Fruit fly (Drosophila melanogaster) whole organism, embryonic: ENCODE results near the gene CG43055.

Experiments used
- CG10462 ChIP-seq: fragments of 200-800 bp; sonication (Bioruptor generic); optimal IDR thresholded peaks from 2 replicates; lab custom pipeline; 2016; ENCODE audit warnings: missing biosample characterization, missing genetic modification characterization
- CG10654 ChIP-seq: fragments of 200-800 bp; sonication (Bioruptor generic); optimal IDR thresholded peaks from 2 replicates; lab custom pipeline; 2016; ENCODE audit warnings: missing biosample characterization, missing genetic modification characterization
- CG11398 ChIP-seq: fragments of 200-800 bp; sonication (Bioruptor generic); optimal IDR thresholded peaks from 2 replicates; lab custom pipeline; 2016; ENCODE audit warnings: missing biosample characterization, missing genetic modification characterization
- CG12219 ChIP-seq: fragments of 200-800 bp; sonication (Bioruptor generic); optimal IDR thresholded peaks from 3 replicates; lab custom pipeline; 2018; ENCODE audit warnings: missing biosample characterization, mild to moderate bottlenecking, missing genetic modification characterization
- CG16813 ChIP-seq: fragments of 200-800 bp; sonication (Bioruptor generic); IDR thresholded peaks from 3 replicates; pipeline ENCODE4 v1.3.6; 2022; ENCODE audit warnings: missing biosample characterization, missing genetic modification characterization; ENCODE audit not compliant: partially characterized antibody
- CG17612 ChIP-seq: fragments of 200-800 bp; sonication (Bioruptor generic); IDR thresholded peaks from 2 replicates; pipeline ENCODE4 v1.3.6; 2022; ENCODE audit warnings: missing biosample characterization, missing genetic modification characterization
- CG18262 ChIP-seq: fragments of 200-800 bp; optimal IDR thresholded peaks from 3 replicates; lab custom pipeline; 2019; ENCODE audit warnings: missing biosample characterization, mild to moderate bottlenecking, missing genetic modification characterization, moderate library complexity
- CG18599 ChIP-seq: fragments of 200-800 bp; sonication (Bioruptor generic); optimal IDR thresholded peaks from 3 replicates; lab custom pipeline; 2017; ENCODE audit warnings: missing biosample characterization, missing genetic modification characterization, mild to moderate bottlenecking, moderate library complexity, missing genetic modification reagents
- CG32772 ChIP-seq: fragments of 200-800 bp; sonication (Bioruptor generic); IDR thresholded peaks from 2 replicates; pipeline ENCODE4 v1.3.6; 2022; ENCODE audit warnings: missing biosample characterization, missing genetic modification characterization
- CG4707 ChIP-seq: fragments of 200-800 bp; sonication (Bioruptor generic); optimal IDR thresholded peaks from 2 replicates; lab custom pipeline; 2018; ENCODE audit warnings: missing biosample characterization, mild to moderate bottlenecking, missing genetic modification characterization, moderate library complexity
- CG6272 ChIP-seq: fragments of 200-800 bp; sonication (Bioruptor generic); IDR thresholded peaks from 2 replicates; pipeline ENCODE4 v1.3.6; 2022; ENCODE audit warnings: missing biosample characterization, missing genetic modification characterization
- CG8359 ChIP-seq: fragments of 200-800 bp; sonication (Bioruptor generic); optimal IDR thresholded peaks from 2 replicates; lab custom pipeline; 2017; ENCODE audit warnings: missing biosample characterization, mild to moderate bottlenecking, missing genetic modification characterization, borderline replicate concordance
- CG8924 ChIP-seq: fragments of 200-800 bp; optimal IDR thresholded peaks from 3 replicates; lab custom pipeline; 2019; ENCODE audit warnings: missing biosample characterization, mild to moderate bottlenecking, missing genetic modification characterization, moderate library complexity
- CG8944 ChIP-seq: fragments of 200-800 bp; sonication (Bioruptor generic); optimal IDR thresholded peaks from 3 replicates; lab custom pipeline; 2016; ENCODE audit warnings: missing biosample characterization, missing genetic modification characterization
- CG9609 ChIP-seq: fragments of 200-800 bp; sonication (Bioruptor generic); optimal IDR thresholded peaks from 3 replicates; lab custom pipeline; 2016; ENCODE audit warnings: missing biosample characterization, missing genetic modification characterization
- D19A ChIP-seq: fragments of 200-800 bp; optimal IDR thresholded peaks from 3 replicates; lab custom pipeline; 2019; ENCODE audit warnings: missing biosample characterization, mild to moderate bottlenecking, missing genetic modification characterization, moderate library complexity
- Dek ChIP-seq: fragments of 200-800 bp; sonication (Bioruptor generic); optimal IDR thresholded peaks from 3 replicates; lab custom pipeline; 2019; ENCODE audit warnings: missing biosample characterization, mild to moderate bottlenecking, missing genetic modification characterization, moderate library complexity
- Doc3 ChIP-seq: fragments of 200-800 bp; sonication (Bioruptor generic); IDR thresholded peaks from 3 replicates; pipeline ENCODE4 v1.3.6; 2022; ENCODE audit warnings: missing biosample characterization, missing genetic modification characterization; ENCODE audit not compliant: partially characterized antibody
- Gsc ChIP-seq: fragments of 200-800 bp; sonication (Bioruptor generic); IDR thresholded peaks from 2 replicates; pipeline ENCODE4 v1.3.6; 2022; ENCODE audit warnings: missing biosample characterization, missing genetic modification characterization
- HLH3B ChIP-seq: fragments of 200-800 bp; sonication (Bioruptor generic); IDR thresholded peaks from 2 replicates; pipeline ENCODE4 v1.3.6; 2022; ENCODE audit warnings: missing biosample characterization, missing genetic modification characterization
- Hand ChIP-seq: fragments of 200-800 bp; sonication (Bioruptor generic); optimal IDR thresholded peaks from 2 replicates; lab custom pipeline; 2017; ENCODE audit warnings: mild to moderate bottlenecking, missing biosample characterization, missing genetic modification reagents, missing genetic modification characterization
- Hr51 ChIP-seq, 2 experiments: fragments of 200-800 bp; sonication (Bioruptor generic); optimal IDR thresholded peaks; 2 replicates in 1 of 2; 3 replicates in 1 of 2; lab custom pipeline; 2016 to 2018; ENCODE audit warnings: missing biosample characterization in 2 of 2, missing genetic modification characterization in 2 of 2, mild to moderate bottlenecking in 1 of 2, moderate library complexity in 1 of 2
- Jarid2 ChIP-seq: fragments of 200-800 bp; sonication (Bioruptor generic); optimal IDR thresholded peaks from 3 replicates; lab custom pipeline; 2017; ENCODE audit warnings: mild to moderate bottlenecking, missing biosample characterization, missing genetic modification reagents, missing genetic modification characterization
- Mrtf ChIP-seq: fragments of 200-800 bp; sonication (Bioruptor generic); IDR thresholded peaks from 3 replicates; pipeline ENCODE4 v1.3.6; 2022; ENCODE audit warnings: missing biosample characterization, missing genetic modification characterization
- NC2β ChIP-seq: fragments of 200-800 bp; sonication (Bioruptor generic); optimal IDR thresholded peaks from 2 replicates; lab custom pipeline; 2016; ENCODE audit warnings: missing biosample characterization, missing genetic modification characterization
- Sox100B ChIP-seq: fragments of 200-800 bp; sonication (Bioruptor generic); optimal IDR thresholded peaks from 3 replicates; lab custom pipeline; 2018; ENCODE audit warnings: missing biosample characterization, mild to moderate bottlenecking, missing genetic modification characterization
- Usf ChIP-seq: fragments of 200-800 bp; sonication (Bioruptor generic); optimal IDR thresholded peaks from 2 replicates; lab custom pipeline; 2017; ENCODE audit warnings: missing genotype, missing biosample characterization, missing genetic modification characterization
- Vsx1 ChIP-seq: fragments of 200-800 bp; sonication (Bioruptor generic); optimal IDR thresholded peaks from 2 replicates; lab custom pipeline; 2017; ENCODE audit warnings: missing biosample characterization, mild to moderate bottlenecking, missing genetic modification characterization, missing genetic modification reagents
- Xbp1 ChIP-seq: fragments of 200-800 bp; sonication (Bioruptor generic); optimal IDR thresholded peaks from 3 replicates; lab custom pipeline; 2016; ENCODE audit warnings: missing biosample characterization, mild to moderate bottlenecking, missing genetic modification characterization
- ash1 ChIP-seq: fragments of 200-800 bp; sonication (Bioruptor generic); optimal IDR thresholded peaks from 2 replicates; lab custom pipeline; 2018; ENCODE audit warnings: missing biosample characterization, mild to moderate bottlenecking, missing genetic modification characterization
- bcd ChIP-seq: fragments of 200-800 bp; sonication (Bioruptor generic); optimal IDR thresholded peaks from 2 replicates; lab custom pipeline; 2017; ENCODE audit warnings: missing biosample characterization, mild to moderate bottlenecking, missing genetic modification characterization
- dmrt99B ChIP-seq: fragments of 200-800 bp; sonication (Bioruptor generic); optimal IDR thresholded peaks from 2 replicates; lab custom pipeline; 2018; ENCODE audit warnings: missing biosample characterization, mild to moderate bottlenecking, missing genetic modification characterization, moderate library complexity
- fd3F ChIP-seq: fragments of 200-800 bp; sonication (Bioruptor generic); optimal IDR thresholded peaks from 2 replicates; lab custom pipeline; 2018; ENCODE audit warnings: missing biosample characterization, mild to moderate bottlenecking, missing genetic modification characterization, moderate library complexity
- fru ChIP-seq: fragments of >200 bp; optimal IDR thresholded peaks from 2 replicates; lab custom pipeline; 2017
- gcm ChIP-seq: fragments of 200-800 bp; sonication (Bioruptor generic); optimal IDR thresholded peaks from 2 replicates; lab custom pipeline; 2019; ENCODE audit warnings: missing biosample characterization, mild to moderate bottlenecking, missing genetic modification characterization, moderate library complexity
- gem ChIP-seq: fragments of 200-800 bp; sonication (Bioruptor generic); optimal IDR thresholded peaks from 2 replicates; lab custom pipeline; 2019; ENCODE audit warnings: missing biosample characterization, mild to moderate bottlenecking, missing genetic modification characterization, moderate library complexity
- grau ChIP-seq: fragments of 200-800 bp; optimal IDR thresholded peaks from 3 replicates; lab custom pipeline; 2019; ENCODE audit warnings: missing biosample characterization, mild to moderate bottlenecking, missing genetic modification characterization, moderate library complexity
- hkb ChIP-seq, 2 experiments: fragments of 200-800 bp in 1 of 2; fragments of >200 bp in 1 of 2; sonication (Bioruptor generic) in 1 of 2; IDR thresholded peaks in 1 of 2; optimal IDR thresholded peaks in 1 of 2; 2 replicates each; pipeline versions ENCODE4 v1.3.6 to Lab custom; 2017 to 2022; ENCODE audit warnings: missing biosample characterization in 1 of 2, missing genetic modification characterization in 1 of 2
- pb ChIP-seq: fragments of 200-800 bp; sonication (Bioruptor generic); optimal IDR thresholded peaks from 3 replicates; lab custom pipeline; 2016; ENCODE audit warnings: missing biosample characterization, missing genetic modification characterization
- pnt ChIP-seq: fragments of 200-800 bp; sonication (Bioruptor generic); optimal IDR thresholded peaks from 3 replicates; lab custom pipeline; 2016; ENCODE audit warnings: missing biosample characterization, missing genetic modification characterization
- pum ChIP-seq: fragments of 200-800 bp; sonication (Bioruptor generic); optimal IDR thresholded peaks from 2 replicates; lab custom pipeline; 2016; ENCODE audit warnings: missing biosample characterization, missing genetic modification characterization
- rib ChIP-seq: fragments of 200-800 bp; sonication (Bioruptor generic); IDR thresholded peaks from 2 replicates; pipeline ENCODE4 v1.3.6; 2022; ENCODE audit warnings: missing biosample characterization, missing genetic modification characterization
- row ChIP-seq: fragments of 200-800 bp; sonication (Bioruptor generic); IDR thresholded peaks from 3 replicates; pipeline ENCODE4 v1.3.6; 2022; ENCODE audit warnings: missing biosample characterization, missing genetic modification characterization
- salm ChIP-seq: fragments of 200-800 bp; sonication (Bioruptor generic); optimal IDR thresholded peaks from 2 replicates; lab custom pipeline; 2018; ENCODE audit warnings: missing biosample characterization, mild to moderate bottlenecking, missing genetic modification characterization
- sc ChIP-seq, 3 experiments: fragments of >200 bp in 2 of 3; fragments of 200-800 bp in 1 of 3; sonication (Bioruptor generic) in 1 of 3; optimal IDR thresholded peaks; 2 replicates in 2 of 3; 3 replicates in 1 of 3; lab custom pipeline; 2017; ENCODE audit warnings: mild to moderate bottlenecking in 1 of 3, missing biosample characterization in 1 of 3, missing genetic modification characterization in 1 of 3, missing genetic modification reagents in 1 of 3
- tx ChIP-seq: fragments of 200-800 bp; sonication (Bioruptor generic); optimal IDR thresholded peaks from 2 replicates; lab custom pipeline; 2016; ENCODE audit warnings: missing biosample characterization, missing genetic modification characterization
- vfl ChIP-seq: fragments of 200-800 bp; sonication (Bioruptor generic); optimal IDR thresholded peaks from 2 replicates; lab custom pipeline; 2016; ENCODE audit warnings: missing biosample characterization, missing genetic modification characterization
- wor ChIP-seq: fragments of 200-800 bp; sonication (Bioruptor generic); IDR thresholded peaks from 2 replicates; pipeline ENCODE4 v1.3.6; 2022; ENCODE audit warnings: missing biosample characterization, missing genetic modification characterization

The CG43055 gene

DNA sequence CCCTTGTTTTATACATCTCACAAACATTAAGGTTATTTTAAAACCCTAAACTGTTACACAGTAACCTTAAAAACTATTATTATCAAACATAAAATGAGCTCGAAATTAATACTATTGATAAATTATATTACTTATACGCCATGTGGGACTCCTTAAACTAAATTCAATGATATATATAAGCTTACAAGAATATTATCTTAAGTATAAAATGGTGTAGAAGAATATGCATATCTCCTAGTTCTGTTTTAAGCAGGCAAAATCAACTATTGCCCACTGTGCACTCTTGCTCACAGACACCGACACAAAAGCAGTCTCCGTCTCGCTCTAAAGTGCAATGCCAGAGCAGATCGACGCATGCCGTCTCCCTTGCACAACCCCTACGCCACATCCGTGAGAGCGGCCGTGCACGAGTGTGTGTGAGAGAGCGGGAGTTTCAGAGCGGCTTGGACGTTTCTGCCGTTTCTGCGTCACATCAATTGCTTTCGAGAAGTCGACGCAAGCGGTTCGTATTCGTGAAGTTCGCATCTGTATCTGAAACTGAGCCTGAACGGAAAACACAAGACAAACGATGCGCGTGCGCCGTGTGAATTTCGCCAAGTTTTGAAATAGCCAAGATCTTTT, 39.3 kb upstream of the CG43055 start:
- TF ChIP-seq D19A (tag; lab: Kevin White, UChicago) (peak; percentile 82), CG11398 (GFP tag; lab: Kevin White, UChicago) (no peak), gem (tag; lab: Kevin White, UChicago) (peak; percentile 88), CG8924 (peak; percentile 77), Vsx1 (GFP tag; lab: Kevin White, UChicago) (no peak), Mrtf (GFP tag; lab: Robert Waterston, UW) (0 out of 3 replicates have a peak, but pooled peaks have one; percentile 41), Doc3 (peak; percentile 19; the same call in 1 of the 3 replicates), row (peak; percentile 84), CG10654 (peak; percentile 24), Sox100B (peak; percentile 73), salm (tag; lab: Kevin White, UChicago) (peak; percentile 62), CG8944 (no peak), hkb (optimal IDR thresholded peaks at IDR 0.05; lab: Kevin White, UChicago) (no peak), hkb (GFP tag; IDR thresholded peaks at IDR 0.05; lab: Robert Waterston, UW) (0 out of 2 replicates have a peak, but pooled peaks have one; percentile 34), fd3F (GFP tag; lab: Kevin White, UChicago) (no peak), CG6272 (GFP tag; lab: Robert Waterston, UW) (no peak), ash1 (peak; percentile 44), Jarid2 (peak; percentile 85), fru (no peak), CG18599 (GFP tag; lab: Kevin White, UChicago) (no peak), CG18262 (peak; percentile 93), vfl (no peak), tx (GFP tag; lab: Kevin White, UChicago) (no peak), pum (GFP tag; lab: Kevin White, UChicago) (no peak), CG32772 (GFP tag; lab: Robert Waterston, UW) (no peak), CG8359 (GFP tag; lab: Kevin White, UChicago) (peak; percentile 64), sc (optimal IDR thresholded peaks at IDR 0.05; lab: Kevin White, UChicago) (no peak), sc (GFP tag; optimal IDR thresholded peaks at IDR 0.05; lab: Kevin White, UChicago) (peak; percentile 64), wor (GFP tag; lab: Robert Waterston, UW) (no peak), CG9609 (no peak), CG10462 (GFP tag; lab: Kevin White, UChicago) (peak; percentile 25), dmrt99B (tag; lab: Kevin White, UChicago) (peak; percentile 75), CG16813 (GFP tag; lab: Robert Waterston, UW) (peak; percentile 43; the same call in 1 of the 3 replicates), Xbp1 (GFP tag; lab: Kevin White, UChicago) (peak; percentile 42), CG17612 (GFP tag; lab: Robert Waterston, UW) (peak; percentile 27; the same call in 1 of the 2 replicates), grau (tag; lab: Kevin White, UChicago) (peak; percentile 75), pnt (GFP tag; lab: Kevin White, UChicago) (no peak), Hr51 (GFP tag; optimal IDR thresholded peaks at IDR 0.05; lab: Kevin White, UChicago) (peak in 1 of 2 experiments; percentile 74), gcm (GFP tag; lab: Kevin White, UChicago) (peak; percentile 81), Gsc (no peak), Usf (GFP tag; lab: Kevin White, UChicago) (peak; percentile 2), CG4707 (GFP tag; lab: Kevin White, UChicago) (peak; percentile 99), rib (no peak; the same call in 1 of the 2 replicates), HLH3B (GFP tag; lab: Robert Waterston, UW) (0 out of 2 replicates have a peak, but pooled peaks have one; percentile 5), bcd (peak; percentile 35), Hand (GFP tag; lab: Kevin White, UChicago) (no peak), Dek (tag; lab: Kevin White, UChicago) (no peak), pb (GFP tag; lab: Kevin White, UChicago) (no peak), NC2β (GFP tag; lab: Kevin White, UChicago) (peak; percentile 24), CG12219 (GFP tag; lab: Kevin White, UChicago) (peak; percentile 38)
